Worm (Caenorhabditis elegans): ENCODE measurements around the gene fbxb-26.

The fbxb-26 gene

ce11 chrII:1694530-1694929, 12.2 kb downstream of the fbxb-26 start, which contains the start of gene fbxc-26:
Gene fbxc-26, minus strand, starts transcription at chrII:1694630.
- TF ChIP-seq ceh-43 (GFP tag; optimal IDR thresholded peaks at IDR 0.05), result no peak

ce11 chrII:1695861-1696260, 13.5 kb downstream of the fbxb-26 start, which contains the start of gene F58E1.13:
Gene F58E1.13, minus strand, starts transcription at chrII:1695872.
- TF ChIP-seq ham-2 (GFP tag; optimal IDR thresholded peaks at IDR 0.05), result no peak
- TF ChIP-seq drap-1 (GFP tag; optimal IDR thresholded peaks at IDR 0.05), result no peak
- TF ChIP-seq mls-2 (tag; optimal IDR thresholded peaks at IDR 0.05), result no peak
- TF ChIP-seq lin-32 (GFP tag; optimal IDR thresholded peaks at IDR 0.05), result no peak
- no peak for TF ChIP-seq unc-120 (tag; optimal IDR thresholded peaks at IDR 0.05; ENCODE audit: poor library complexity, severe bottlenecking)
- no peak for TF ChIP-seq elt-1 (tag; optimal IDR thresholded peaks at IDR 0.05; ENCODE audit: borderline replicate concordance, insufficient read depth)
- TF ChIP-seq mep-1 (tag; optimal IDR thresholded peaks at IDR 0.05), result no peak
- TF ChIP-seq elt-3 (tag; optimal IDR thresholded peaks at IDR 0.05), result no peak
- TF ChIP-seq nhr-2 (tag; optimal IDR thresholded peaks at IDR 0.05), result no peak
- no peak for TF ChIP-seq snpc-4 (tag; optimal IDR thresholded peaks at IDR 0.05)
- TF ChIP-seq mab-5 (tag; optimal IDR thresholded peaks at IDR 0.05), result no peak
- TF ChIP-seq unc-39 (tag; optimal IDR thresholded peaks at IDR 0.05), result no peak
- no peak for TF ChIP-seq hlh-1 (tag; optimal IDR thresholded peaks at IDR 0.05)

ce11 chrII:1703363-1703762, 21.0 kb downstream of the fbxb-26 start, which contains the start of gene fbxb-47:
Gene fbxb-47, minus strand, starts transcription at chrII:1703463.
- no peak for TF ChIP-seq nhr-12 (tag; optimal IDR thresholded peaks at IDR 0.05)
- TF ChIP-seq sem-2 (GFP tag; optimal IDR thresholded peaks at IDR 0.05), result no peak
- no peak for TF ChIP-seq bed-3 (GFP tag; optimal IDR thresholded peaks at IDR 0.05)
- no peak for TF ChIP-seq lin-13 (tag; optimal IDR thresholded peaks at IDR 0.05)
- TF ChIP-seq ham-2 (GFP tag; optimal IDR thresholded peaks at IDR 0.05), result no peak
- TF ChIP-seq mls-2 (tag; optimal IDR thresholded peaks at IDR 0.05), result no peak
- no peak for TF ChIP-seq hlh-1 (tag; optimal IDR thresholded peaks at IDR 0.05)
- TF ChIP-seq unc-62 (GFP tag; optimal IDR thresholded peaks at IDR 0.05), result no peak
- no peak for TF ChIP-seq pha-4 (tag; optimal IDR thresholded peaks at IDR 0.05)
- no peak for TF ChIP-seq ceh-39 (tag; optimal IDR thresholded peaks at IDR 0.05)
- TF ChIP-seq ztf-11 (tag; optimal IDR thresholded peaks at IDR 0.05), result no peak
- no peak for TF ChIP-seq mep-1 (tag; optimal IDR thresholded peaks at IDR 0.05)
- TF ChIP-seq nhr-28 (tag; optimal IDR thresholded peaks at IDR 0.05), result no peak
- no peak for TF ChIP-seq blmp-1 (tag; optimal IDR thresholded peaks at IDR 0.05)
- TF ChIP-seq snpc-4 (tag; optimal IDR thresholded peaks at IDR 0.05), result no peak
- TF ChIP-seq sptf-1 (tag; optimal IDR thresholded peaks at IDR 0.05), result no peak
- no peak for TF ChIP-seq lsy-2 (tag; optimal IDR thresholded peaks at IDR 0.05)
- no peak for TF ChIP-seq flh-1 (GFP tag; optimal IDR thresholded peaks at IDR 0.05)

DNA sequence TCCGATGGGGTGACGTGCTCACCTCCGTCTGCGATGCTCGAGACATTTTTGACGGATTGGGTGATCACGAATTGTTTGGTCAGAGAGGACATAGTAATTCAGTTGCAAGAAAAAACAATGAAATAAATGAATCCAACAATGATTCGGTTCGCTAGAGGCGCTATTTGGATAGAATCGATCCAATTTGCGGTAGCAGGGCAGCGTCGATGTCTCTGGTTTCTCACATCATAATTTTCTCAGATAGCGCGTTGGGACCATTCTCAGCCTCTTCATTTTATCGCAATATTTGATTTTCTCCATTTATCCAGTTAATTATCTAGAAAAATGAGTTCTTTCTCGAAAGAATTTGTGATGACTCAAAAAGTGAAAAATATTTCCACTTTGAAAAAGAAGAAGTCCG, 24.1 kb downstream of the fbxb-26 start, which contains the start of gene sdz-18:
sdz-18 (minus strand) TSS at position 101 of the 400 bp plus-strand sequence.
- TF ChIP-seq pha-4 (tag; optimal IDR thresholded peaks at IDR 0.05) (no peak), ham-2 (GFP tag; optimal IDR thresholded peaks at IDR 0.05) (no peak), zip-8 (tag; optimal IDR thresholded peaks at IDR 0.05) (no peak), mls-2 (tag; optimal IDR thresholded peaks at IDR 0.05) (no peak)

DNA sequence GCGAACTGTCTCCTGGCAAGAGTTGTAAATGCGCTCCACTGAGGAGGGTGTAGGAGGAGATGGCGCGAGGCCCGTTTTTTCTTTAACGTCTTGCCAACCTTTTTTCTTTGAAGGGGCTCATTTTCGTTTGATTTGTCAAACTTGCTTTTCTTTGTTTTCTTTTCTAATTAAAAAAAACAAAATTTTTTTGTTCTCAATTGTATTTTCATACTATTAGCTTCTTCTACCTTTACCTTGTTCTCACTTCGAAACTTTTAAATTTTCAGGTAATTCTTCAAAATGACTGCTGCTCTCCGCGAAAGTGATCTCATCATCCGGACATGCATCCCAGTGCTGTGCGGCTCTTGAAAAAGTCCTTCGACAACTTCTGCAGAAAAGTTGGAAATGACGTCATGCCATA, 27.6 kb downstream of the fbxb-26 start, which contains the start of gene fbxa-184:
fbxa-184 (plus strand) TSS at position 301 of the 400 bp plus-strand sequence.
- TF ChIP-seq lin-32 (GFP tag; optimal IDR thresholded peaks at IDR 0.05) (no peak), mls-2 (tag; optimal IDR thresholded peaks at IDR 0.05) (no peak), ceh-83 (GFP tag; optimal IDR thresholded peaks at IDR 0.05) (no peak), drap-1 (GFP tag; optimal IDR thresholded peaks at IDR 0.05) (no peak), nhr-76 (tag; optimal IDR thresholded peaks at IDR 0.05) (no peak), elt-3 (tag; optimal IDR thresholded peaks at IDR 0.05) (no peak), nhr-28 (tag; optimal IDR thresholded peaks at IDR 0.05) (no peak), ceh-39 (tag; optimal IDR thresholded peaks at IDR 0.05) (no peak), lin-13 (tag; optimal IDR thresholded peaks at IDR 0.05) (no peak), flh-1 (GFP tag; optimal IDR thresholded peaks at IDR 0.05) (no peak), hlh-1 (tag; optimal IDR thresholded peaks at IDR 0.05) (no peak), blmp-1 (tag; optimal IDR thresholded peaks at IDR 0.05) (no peak), unc-39 (tag; optimal IDR thresholded peaks at IDR 0.05) (no peak)

DNA sequence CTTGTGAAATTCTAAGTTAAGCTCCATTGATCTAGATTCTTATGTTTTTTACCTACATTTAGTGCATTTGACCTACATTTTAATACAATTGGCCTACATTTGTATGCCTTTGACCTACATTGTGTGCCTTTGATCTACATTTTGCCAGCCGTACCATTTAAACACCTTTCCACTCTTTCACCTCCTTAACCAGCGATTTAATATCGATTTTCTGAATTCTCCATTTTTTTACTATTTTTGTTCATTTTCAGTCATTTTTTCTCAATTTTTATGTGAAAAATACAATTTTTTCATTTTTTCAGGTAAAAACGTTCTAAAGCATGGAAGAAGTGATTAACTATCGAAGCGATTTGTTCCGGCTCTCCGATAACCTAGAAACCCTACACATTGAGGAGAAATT, 30.6 kb downstream of the fbxb-26 start, which contains the start of gene btb-7:
btb-7 (plus strand) TSS at position 301 of the 400 bp plus-strand sequence.
- no peak for TF ChIP-seq snpc-4 (tag; optimal IDR thresholded peaks at IDR 0.05)
- no peak for TF ChIP-seq mep-1 (tag; optimal IDR thresholded peaks at IDR 0.05)
- TF ChIP-seq sptf-1 (tag; optimal IDR thresholded peaks at IDR 0.05), result no peak
- TF ChIP-seq nhr-237 (tag; optimal IDR thresholded peaks at IDR 0.05), result no peak
- no peak for TF ChIP-seq unc-62 (GFP tag; optimal IDR thresholded peaks at IDR 0.05)
- no peak for TF ChIP-seq ces-1 (GFP tag; optimal IDR thresholded peaks at IDR 0.05)
- no peak for TF ChIP-seq ceh-39 (tag; optimal IDR thresholded peaks at IDR 0.05)
- no peak for TF ChIP-seq ceh-43 (GFP tag; optimal IDR thresholded peaks at IDR 0.05)
- no peak for TF ChIP-seq nhr-28 (tag; optimal IDR thresholded peaks at IDR 0.05)
- no peak for TF ChIP-seq unc-39 (tag; optimal IDR thresholded peaks at IDR 0.05)
- no peak for TF ChIP-seq nhr-12 (tag; optimal IDR thresholded peaks at IDR 0.05)
- TF ChIP-seq ham-2 (GFP tag; optimal IDR thresholded peaks at IDR 0.05), result no peak
- TF ChIP-seq elt-1 (tag; optimal IDR thresholded peaks at IDR 0.05; ENCODE audit: borderline replicate concordance, insufficient read depth), result no peak
- no peak for TF ChIP-seq elt-3 (tag; optimal IDR thresholded peaks at IDR 0.05)

Measured in whole organism, mixed stage, embryonic.